Worm (Caenorhabditis elegans): ENCODE results near the gene C39D10.2.

DNA sequence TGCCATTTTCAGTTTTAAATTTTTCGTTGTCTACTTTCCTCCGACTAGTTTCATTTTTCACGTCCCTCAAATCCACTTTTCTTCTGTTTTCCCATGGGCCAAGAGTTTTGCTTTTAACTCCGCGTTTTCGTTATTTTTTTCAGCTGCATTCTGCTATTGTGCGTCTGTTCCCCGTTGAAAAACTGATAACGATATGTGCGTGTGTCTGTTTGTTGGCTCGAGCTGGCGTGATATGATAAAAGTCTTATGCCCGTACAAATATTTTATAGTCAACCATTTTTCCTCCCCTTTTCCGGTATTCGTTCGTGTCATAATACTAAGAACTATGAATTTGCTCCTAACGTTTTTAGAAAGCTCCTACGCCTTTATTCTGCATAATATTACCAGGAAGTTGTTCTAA lies 12.8 kb downstream of the C39D10.2 start:
- TF ChIP-seq tbx-2 (tag; optimal IDR thresholded peaks at IDR 0.05) (no peak), ama-1 (optimal IDR thresholded peaks at IDR 0.05) (no peak), ztf-11 (tag; optimal IDR thresholded peaks at IDR 0.05) (no peak), egl-27 (tag; optimal IDR thresholded peaks at IDR 0.05) (no peak), nfya-1 (tag; optimal IDR thresholded peaks at IDR 0.05; ENCODE audit: insufficient read depth) (no peak), snpc-4 (tag; optimal IDR thresholded peaks at IDR 0.05) (no peak), nhr-25 (tag; optimal IDR thresholded peaks at IDR 0.05) (no peak), nhr-12 (tag; optimal IDR thresholded peaks at IDR 0.05) (no peak), skn-1 (tag; optimal IDR thresholded peaks at IDR 0.05) (no peak), nhr-67 (tag; optimal IDR thresholded peaks at IDR 0.05) (no peak)
